In genomic region chr2L:3507209-3508164, dm6 we compare ENCODE assay signal across 4 fruit fly cellular contexts.
TF ChIP-seq lines count a peak whose summit lies in the region.

tim (minus strand) TSS chr2L:3508119.

- no peak for TF ChIP-seq CTCF in whole organism, embryonic (GFP tag; optimal IDR thresholded peaks at IDR 0.05; lab: Kevin White, UChicago)

TF ChIP-seq in whole organism, adult, 20 proteins besides CTCF, POLR2A, EP300 and RAD21:
- TF ChIP-seq toe (GFP tag; optimal IDR thresholded peaks at IDR 0.05; lab: Kevin White, UChicago) (peak; percentile 36), CG11617 (GFP tag; optimal IDR thresholded peaks at IDR 0.05; lab: Kevin White, UChicago) (peak; percentile 95), cic (GFP tag; optimal IDR thresholded peaks at IDR 0.05; lab: Kevin White, UChicago) (peak; percentile 92), Crg-1 (GFP tag; optimal IDR thresholded peaks at IDR 0.05; lab: Kevin White, UChicago) (peak; percentile 3), Hr96 (GFP tag; optimal IDR thresholded peaks at IDR 0.05; lab: Kevin White, UChicago) (peak; percentile 1), CG14711 (tag; optimal IDR thresholded peaks at IDR 0.05; lab: Kevin White, UChicago) (peak; percentile 77), CG7101 (tag; optimal IDR thresholded peaks at IDR 0.05; lab: Kevin White, UChicago) (peak; percentile 94), Mnt (GFP tag; optimal IDR thresholded peaks at IDR 0.05; lab: Kevin White, UChicago) (peak; percentile 89), CG33017 (tag; optimal IDR thresholded peaks at IDR 0.05; lab: Kevin White, UChicago) (peak; percentile 94), kay (GFP tag; lab: Kevin White, UChicago; ENCODE audit: borderline replicate concordance) (peak; percentile 43), bab1 (GFP tag; optimal IDR thresholded peaks at IDR 0.05; lab: Kevin White, UChicago) (peak; percentile 62), cnc (optimal IDR thresholded peaks at IDR 0.05; lab: Kevin White, UChicago) (no peak), CG5204 (GFP tag; optimal IDR thresholded peaks at IDR 0.05; lab: Kevin White, UChicago) (peak; percentile 13), CG1620 (GFP tag; optimal IDR thresholded peaks at IDR 0.05; lab: Kevin White, UChicago) (no peak), CG12768 (GFP tag; optimal IDR thresholded peaks at IDR 0.05; lab: Kevin White, UChicago) (peak; percentile 68), ovo (GFP tag; optimal IDR thresholded peaks at IDR 0.05; lab: Kevin White, UChicago) (peak; percentile 59), tj (GFP tag; optimal IDR thresholded peaks at IDR 0.05; lab: Kevin White, UChicago) (peak; percentile 52), Clk (GFP tag; optimal IDR thresholded peaks at IDR 0.05; lab: Kevin White, UChicago) (peak; percentile 98), pad (GFP tag; optimal IDR thresholded peaks at IDR 0.05; lab: Kevin White, UChicago) (peak; percentile 72), CG7045 (GFP tag; optimal IDR thresholded peaks at IDR 0.05; lab: Kevin White, UChicago) (peak; percentile 90)

TF ChIP-seq in whole organism, embryonic, 481 proteins besides CTCF, POLR2A, EP300 and RAD21 (continues in another document):
- TF ChIP-seq CG6683 (GFP tag; optimal IDR thresholded peaks at IDR 0.05; lab: Kevin White, UChicago) (no peak), Ets97D (GFP tag; optimal IDR thresholded peaks at IDR 0.05; lab: Kevin White, UChicago) (no peak), CG13123 (GFP tag; optimal IDR thresholded peaks at IDR 0.05; lab: Kevin White, UChicago) (no peak), CG33557 (GFP tag; optimal IDR thresholded peaks at IDR 0.05; lab: Kevin White, UChicago) (no peak), ac (GFP tag; optimal IDR thresholded peaks at IDR 0.05; lab: Kevin White, UChicago) (no peak), CG31224 (GFP tag; IDR thresholded peaks at IDR 0.05; lab: Robert Waterston, UW) (no peak), fd102C (GFP tag; optimal IDR thresholded peaks at IDR 0.05; lab: Kevin White, UChicago) (no peak), CG1233 (GFP tag; optimal IDR thresholded peaks at IDR 0.05; lab: Kevin White, UChicago) (no peak), Ravus (GFP tag; IDR thresholded peaks at IDR 0.05; lab: Robert Waterston, UW) (no peak), gsb-n (tag; optimal IDR thresholded peaks at IDR 0.05; lab: Kevin White, UChicago) (peak; percentile 15), CG12942 (GFP tag; optimal IDR thresholded peaks at IDR 0.05; lab: Kevin White, UChicago) (peak; percentile 44), CG17359 (tag; optimal IDR thresholded peaks at IDR 0.05; lab: Kevin White, UChicago) (peak; percentile 26), Vsx1 (GFP tag; optimal IDR thresholded peaks at IDR 0.05; lab: Kevin White, UChicago) (no peak), Asciz (GFP tag; optimal IDR thresholded peaks at IDR 0.05; lab: Kevin White, UChicago) (peak; percentile 19), lov (optimal IDR thresholded peaks at IDR 0.05; lab: Kevin White, UChicago) (no peak), lov (GFP tag; IDR thresholded peaks at IDR 0.05; lab: Robert Waterston, UW) (no peak), nmo (GFP tag; optimal IDR thresholded peaks at IDR 0.05; lab: Kevin White, UChicago) (peak; percentile 59), CG6765 (GFP tag; optimal IDR thresholded peaks at IDR 0.05; lab: Kevin White, UChicago) (no peak), CG5180 (GFP tag; optimal IDR thresholded peaks at IDR 0.05; lab: Kevin White, UChicago) (no peak), Usf (GFP tag; optimal IDR thresholded peaks at IDR 0.05; lab: Kevin White, UChicago) (no peak), gcm2 (GFP tag; optimal IDR thresholded peaks at IDR 0.05; lab: Kevin White, UChicago) (no peak), CG15011 (GFP tag; optimal IDR thresholded peaks at IDR 0.05; lab: Kevin White, UChicago) (no peak), Rx (GFP tag; IDR thresholded peaks at IDR 0.05; lab: Robert Waterston, UW) (no peak), ftz-f1 (GFP tag; optimal IDR thresholded peaks at IDR 0.05; lab: Kevin White, UChicago) (no peak), pnt (GFP tag; optimal IDR thresholded peaks at IDR 0.05; lab: Kevin White, UChicago) (no peak), Abd-B (GFP tag; optimal IDR thresholded peaks at IDR 0.05; lab: Kevin White, UChicago) (no peak)

TF ChIP-seq in whole organism, prepupa, 60 proteins besides CTCF, POLR2A, EP300 and RAD21 (continues in another document):
- TF ChIP-seq CG8632 (GFP tag; optimal IDR thresholded peaks at IDR 0.05; lab: Kevin White, UChicago): no peak
- no peak for TF ChIP-seq CG6163 (GFP tag; IDR thresholded peaks at IDR 0.05; lab: Robert Waterston, UW)
- TF ChIP-seq CG31627 (GFP tag; optimal IDR thresholded peaks at IDR 0.05; lab: Kevin White, UChicago): no peak
- TF ChIP-seq fd85E (GFP tag; optimal IDR thresholded peaks at IDR 0.05; lab: Kevin White, UChicago): no peak
- no peak for TF ChIP-seq fd59A (GFP tag; optimal IDR thresholded peaks at IDR 0.05; lab: Kevin White, UChicago)
- TF ChIP-seq svp (GFP tag; lab: Kevin White, UChicago): peak; percentile 77
- TF ChIP-seq CG11294 (GFP tag; IDR thresholded peaks at IDR 0.05; lab: Robert Waterston, UW): no peak; the same call in 1 of the 2 replicates
- no peak for TF ChIP-seq CG6792 (GFP tag; optimal IDR thresholded peaks at IDR 0.05; lab: Kevin White, UChicago)
- TF ChIP-seq CG8119 (GFP tag; IDR thresholded peaks at IDR 0.05; lab: Robert Waterston, UW): peak; percentile 40; the same call in 1 of the 3 replicates
- no peak for TF ChIP-seq vri (GFP tag; optimal IDR thresholded peaks at IDR 0.05; lab: Kevin White, UChicago)
- TF ChIP-seq Eip78C (GFP tag; lab: Kevin White, UChicago): peak; percentile 53
- no peak for TF ChIP-seq Eip93F (GFP tag; optimal IDR thresholded peaks at IDR 0.05; lab: Kevin White, UChicago)
- TF ChIP-seq pdm3 (GFP tag; optimal IDR thresholded peaks at IDR 0.05; lab: Kevin White, UChicago): no peak
- no peak for TF ChIP-seq Smox (GFP tag; optimal IDR thresholded peaks at IDR 0.05; lab: Kevin White, UChicago)
- TF ChIP-seq CG15336 (GFP tag; IDR thresholded peaks at IDR 0.05; lab: Robert Waterston, UW): 0 out of 2 replicates have a peak, but pooled peaks have one; percentile 23
- no peak for TF ChIP-seq dac (GFP tag; optimal IDR thresholded peaks at IDR 0.05; lab: Kevin White, UChicago)
- TF ChIP-seq CG10631 (GFP tag; optimal IDR thresholded peaks at IDR 0.05; lab: Kevin White, UChicago): peak; percentile 30
- TF ChIP-seq cyc (GFP tag; optimal IDR thresholded peaks at IDR 0.05; lab: Kevin White, UChicago): no peak
- TF ChIP-seq Ets21C (GFP tag; optimal IDR thresholded peaks at IDR 0.05; lab: Kevin White, UChicago): no peak
- no peak for TF ChIP-seq Met (GFP tag; optimal IDR thresholded peaks at IDR 0.05; lab: Kevin White, UChicago)
- TF ChIP-seq Gug (GFP tag; IDR thresholded peaks at IDR 0.05; lab: Robert Waterston, UW): peak; percentile 46; the same call in 1 of the 2 replicates
- TF ChIP-seq Lpt (GFP tag; optimal IDR thresholded peaks at IDR 0.05; lab: Kevin White, UChicago): no peak
- no peak for TF ChIP-seq CG11902 (GFP tag; optimal IDR thresholded peaks at IDR 0.05; lab: Kevin White, UChicago)
- no peak for TF ChIP-seq CG3919 (GFP tag; optimal IDR thresholded peaks at IDR 0.05; lab: Kevin White, UChicago)
- TF ChIP-seq CG16779 (tag; optimal IDR thresholded peaks at IDR 0.05; lab: Kevin White, UChicago): no peak
- TF ChIP-seq topi (GFP tag; optimal IDR thresholded peaks at IDR 0.05; lab: Kevin White, UChicago): no peak
- no peak for TF ChIP-seq Hr38 (GFP tag; optimal IDR thresholded peaks at IDR 0.05; lab: Kevin White, UChicago)

TF ChIP-seq in whole organism, pupa, 21 proteins besides CTCF, POLR2A, EP300 and RAD21:
- TF ChIP-seq fd96Ca (GFP tag; IDR thresholded peaks at IDR 0.05; lab: Robert Waterston, UW) (peak; percentile 41; the same call in 1 of the 3 replicates), CG14655 (GFP tag; optimal IDR thresholded peaks at IDR 0.05; lab: Kevin White, UChicago) (no peak), CG4496 (GFP tag; IDR thresholded peaks at IDR 0.05; lab: Robert Waterston, UW) (peak; percentile 46; the same call in 2 of the 3 replicates)
